Fruit fly (Drosophila melanogaster) whole organism, embryonic: Measurements from ENCODE around the gene CG34251.

Experiments
- Bdp1 ChIP-seq: fragments of 200-800 bp; sonication (Bioruptor generic); optimal IDR thresholded peaks from 3 replicates; lab custom pipeline; 2016; ENCODE audit warnings: missing biosample characterization, missing genetic modification characterization
- Blimp-1 ChIP-seq: fragments of 200-800 bp; sonication (Bioruptor generic); optimal IDR thresholded peaks from 3 replicates; lab custom pipeline; 2018; ENCODE audit warnings: missing biosample characterization, missing genetic modification characterization, mild to moderate bottlenecking, moderate library complexity, missing genetic modification reagents
- CG1024 ChIP-seq: fragments of 200-800 bp; sonication (Bioruptor generic); IDR thresholded peaks from 2 replicates; pipeline ENCODE4 v1.3.6; 2022; ENCODE audit warnings: missing biosample characterization, missing genetic modification characterization
- CG1233 ChIP-seq: fragments of 200-800 bp; sonication (Bioruptor generic); optimal IDR thresholded peaks from 4 replicates; lab custom pipeline; 2018; ENCODE audit warnings: missing biosample characterization, mild to moderate bottlenecking, missing genetic modification characterization
- CG13894 ChIP-seq: fragments of 200-800 bp; sonication (Bioruptor generic); optimal IDR thresholded peaks from 3 replicates; lab custom pipeline; 2018; ENCODE audit warnings: missing biosample characterization, mild to moderate bottlenecking, missing genetic modification characterization, moderate library complexity
- CG14965 ChIP-seq: fragments of 200-800 bp; sonication (Bioruptor generic); optimal IDR thresholded peaks from 2 replicates; lab custom pipeline; 2016; ENCODE audit warnings: missing biosample characterization, missing genetic modification characterization, borderline replicate concordance
- CG15601 ChIP-seq: fragments of 200-800 bp; sonication (Bioruptor generic); optimal IDR thresholded peaks from 3 replicates; lab custom pipeline; 2019; ENCODE audit warnings: missing biosample characterization, mild to moderate bottlenecking, missing genetic modification characterization, moderate library complexity
- CG17568 ChIP-seq: fragments of 200-800 bp; sonication (Bioruptor generic); optimal IDR thresholded peaks from 2 replicates; lab custom pipeline; 2018; ENCODE audit warnings: missing biosample characterization, mild to moderate bottlenecking, missing genetic modification characterization, moderate library complexity
- CG17612 ChIP-seq: fragments of 200-800 bp; sonication (Bioruptor generic); IDR thresholded peaks from 2 replicates; pipeline ENCODE4 v1.3.6; 2022; ENCODE audit warnings: missing biosample characterization, missing genetic modification characterization
- CG18476 ChIP-seq: fragments of 200-800 bp; sonication (Bioruptor generic); optimal IDR thresholded peaks from 2 replicates; lab custom pipeline; 2016; ENCODE audit warnings: missing biosample characterization, mild to moderate bottlenecking, missing genetic modification characterization
- CG2875 ChIP-seq: fragments of 200-800 bp; sonication (Bioruptor generic); optimal IDR thresholded peaks from 2 replicates; lab custom pipeline; 2017; ENCODE audit warnings: missing biosample characterization, mild to moderate bottlenecking, missing genetic modification characterization, missing genetic modification reagents
- CG4424 ChIP-seq: fragments of 200-800 bp; sonication (Bioruptor generic); optimal IDR thresholded peaks from 3 replicates; lab custom pipeline; 2016; ENCODE audit warnings: missing biosample characterization, missing genetic modification characterization
- CG5180 ChIP-seq: fragments of 200-800 bp; sonication (Bioruptor generic); optimal IDR thresholded peaks from 3 replicates; lab custom pipeline; 2017; ENCODE audit warnings: missing biosample characterization, missing genetic modification characterization, mild to moderate bottlenecking, moderate library complexity, missing genetic modification reagents
- CG5245 ChIP-seq: fragments of 200-800 bp; sonication (Bioruptor generic); optimal IDR thresholded peaks from 3 replicates; lab custom pipeline; 2016; ENCODE audit warnings: missing biosample characterization, missing genetic modification characterization
- CG6654 ChIP-seq: fragments of 200-800 bp; sonication (Bioruptor generic); optimal IDR thresholded peaks from 2 replicates; lab custom pipeline; 2017; ENCODE audit warnings: missing biosample characterization, mild to moderate bottlenecking, missing genetic modification characterization
- CG7786 ChIP-seq: fragments of 200-800 bp; sonication (Bioruptor generic); optimal IDR thresholded peaks from 2 replicates; lab custom pipeline; 2016; ENCODE audit warnings: missing biosample characterization, missing genetic modification characterization
- CG7928 ChIP-seq: fragments of 200-800 bp; sonication (Bioruptor generic); optimal IDR thresholded peaks from 2 replicates; lab custom pipeline; 2017; ENCODE audit warnings: missing biosample characterization, mild to moderate bottlenecking, missing genetic modification characterization
- CkIIα-i1 ChIP-seq: fragments of 200-800 bp; sonication (Bioruptor generic); IDR thresholded peaks from 2 replicates; pipeline ENCODE4 v1.3.6; 2022; ENCODE audit warnings: missing biosample characterization, missing genetic modification characterization
- Dbx ChIP-seq: fragments of 200-800 bp; sonication (Bioruptor generic); IDR thresholded peaks from 3 replicates; pipeline ENCODE4 v1.3.6; 2022; ENCODE audit warnings: missing biosample characterization, missing genetic modification characterization
- Dfd ChIP-seq, 2 experiments: fragments of >200 bp; optimal IDR thresholded peaks; 2 replicates each; lab custom pipeline; 2017; ENCODE audit warnings: missing biosample characterization in 2 of 2, missing genetic modification characterization in 2 of 2
- Dp ChIP-seq: fragments of 200-800 bp; sonication (Bioruptor generic); optimal IDR thresholded peaks from 2 replicates; lab custom pipeline; 2018; ENCODE audit warnings: missing biosample characterization, mild to moderate bottlenecking, missing genetic modification characterization, moderate library complexity
- H15 ChIP-seq: fragments of 200-800 bp; sonication (Bioruptor generic); IDR thresholded peaks from 3 replicates; pipeline ENCODE4 v1.3.6; 2022; ENCODE audit warnings: missing biosample characterization, missing genetic modification characterization
- HLH3B ChIP-seq: fragments of 200-800 bp; sonication (Bioruptor generic); IDR thresholded peaks from 2 replicates; pipeline ENCODE4 v1.3.6; 2022; ENCODE audit warnings: missing biosample characterization, missing genetic modification characterization
- Hmr ChIP-seq: fragments of 200-800 bp; sonication (Bioruptor generic); optimal IDR thresholded peaks from 3 replicates; lab custom pipeline; 2017; ENCODE audit warnings: mild to moderate bottlenecking, missing biosample characterization, missing genetic modification reagents, missing genetic modification characterization
- NFAT ChIP-seq: fragments of 200-800 bp; sonication (Bioruptor generic); IDR thresholded peaks from 2 replicates; pipeline ENCODE4 v1.3.6; 2022; ENCODE audit warnings: missing biosample characterization, missing genetic modification characterization
- Optix ChIP-seq: fragments of 200-800 bp; sonication (Bioruptor generic); IDR thresholded peaks from 3 replicates; pipeline ENCODE4 v1.3.6; 2022; ENCODE audit warnings: missing biosample characterization, missing genetic modification characterization
- Rfx ChIP-seq: fragments of 200-800 bp; sonication (Bioruptor generic); IDR thresholded peaks from 2 replicates; pipeline ENCODE4 v1.3.6; 2022; ENCODE audit warnings: missing biosample characterization, missing genetic modification characterization
- Side ChIP-seq: fragments of 200-800 bp; sonication (Bioruptor generic); optimal IDR thresholded peaks from 2 replicates; lab custom pipeline; 2016; ENCODE audit warnings: missing biosample characterization, missing genetic modification characterization
- Six4 ChIP-seq: fragments of 200-800 bp; sonication (Bioruptor generic); optimal IDR thresholded peaks from 2 replicates; lab custom pipeline; 2016; ENCODE audit warnings: missing biosample characterization, missing genetic modification characterization
- Sox100B ChIP-seq: fragments of 200-800 bp; sonication (Bioruptor generic); optimal IDR thresholded peaks from 3 replicates; lab custom pipeline; 2018; ENCODE audit warnings: missing biosample characterization, mild to moderate bottlenecking, missing genetic modification characterization
- Sry-β ChIP-seq: fragments of 200-800 bp; sonication (Bioruptor generic); optimal IDR thresholded peaks from 2 replicates; lab custom pipeline; 2018; ENCODE audit warnings: missing biosample characterization, mild to moderate bottlenecking, missing genetic modification characterization, moderate library complexity
- Vsx1 ChIP-seq: fragments of 200-800 bp; sonication (Bioruptor generic); optimal IDR thresholded peaks from 2 replicates; lab custom pipeline; 2017; ENCODE audit warnings: missing biosample characterization, mild to moderate bottlenecking, missing genetic modification characterization, missing genetic modification reagents
- ac ChIP-seq: fragments of 200-800 bp; sonication (Bioruptor generic); optimal IDR thresholded peaks from 3 replicates; lab custom pipeline; 2017; ENCODE audit warnings: missing biosample characterization, mild to moderate bottlenecking, missing genetic modification characterization
- ara ChIP-seq: fragments of 200-800 bp; sonication (Bioruptor generic); IDR thresholded peaks from 2 replicates; pipeline ENCODE4 v1.3.6; 2022; ENCODE audit warnings: missing biosample characterization, missing genetic modification characterization
- bbx ChIP-seq: fragments of 200-800 bp; sonication (Bioruptor generic); IDR thresholded peaks from 2 replicates; pipeline ENCODE4 v1.3.6; 2022; ENCODE audit warnings: missing biosample characterization, missing genetic modification characterization; ENCODE audit not compliant: partially characterized antibody
- bcd ChIP-seq: fragments of 200-800 bp; sonication (Bioruptor generic); optimal IDR thresholded peaks from 2 replicates; lab custom pipeline; 2017; ENCODE audit warnings: missing biosample characterization, mild to moderate bottlenecking, missing genetic modification characterization
- ftz-f1 ChIP-seq: fragments of 200-800 bp; sonication (Bioruptor generic); optimal IDR thresholded peaks from 2 replicates; lab custom pipeline; 2016; ENCODE audit warnings: missing biosample characterization, missing genetic modification characterization
- kni ChIP-seq: fragments of 200-800 bp; sonication (Bioruptor generic); optimal IDR thresholded peaks from 3 replicates; lab custom pipeline; 2017; ENCODE audit warnings: mild to moderate bottlenecking, missing biosample characterization, missing genetic modification reagents, missing genetic modification characterization
- lab ChIP-seq: fragments of 200-800 bp; sonication (Bioruptor generic); optimal IDR thresholded peaks from 3 replicates; lab custom pipeline; 2017; ENCODE audit warnings: missing biosample characterization, missing genetic modification characterization, mild to moderate bottlenecking, moderate library complexity, missing genetic modification reagents
- lov ChIP-seq, 2 experiments: fragments of 200-800 bp in 1 of 2; fragments of >200 bp in 1 of 2; sonication (Bioruptor generic) in 1 of 2; IDR thresholded peaks in 1 of 2; optimal IDR thresholded peaks in 1 of 2; 2 replicates in 1 of 2; 3 replicates in 1 of 2; pipeline versions ENCODE4 v1.3.6 to Lab custom; 2017 to 2022; ENCODE audit warnings: missing biosample characterization in 1 of 2, missing genetic modification characterization in 1 of 2
- luna ChIP-seq: fragments of 200-800 bp; sonication (Bioruptor generic); optimal IDR thresholded peaks from 2 replicates; lab custom pipeline; 2016; ENCODE audit warnings: missing biosample characterization, missing genetic modification characterization
- nau ChIP-seq: fragments of 200-800 bp; sonication (Bioruptor generic); optimal IDR thresholded peaks from 3 replicates; lab custom pipeline; 2017; ENCODE audit warnings: missing biosample characterization, mild to moderate bottlenecking, missing genetic modification characterization, missing genetic modification reagents
- row ChIP-seq: fragments of 200-800 bp; sonication (Bioruptor generic); IDR thresholded peaks from 3 replicates; pipeline ENCODE4 v1.3.6; 2022; ENCODE audit warnings: missing biosample characterization, missing genetic modification characterization
- salm ChIP-seq: fragments of 200-800 bp; sonication (Bioruptor generic); optimal IDR thresholded peaks from 2 replicates; lab custom pipeline; 2018; ENCODE audit warnings: missing biosample characterization, mild to moderate bottlenecking, missing genetic modification characterization
- scrt ChIP-seq: fragments of 200-800 bp; sonication (Bioruptor generic); optimal IDR thresholded peaks from 2 replicates; lab custom pipeline; 2018; ENCODE audit warnings: missing biosample characterization, mild to moderate bottlenecking, missing genetic modification characterization, moderate library complexity
- seq ChIP-seq: fragments of 200-800 bp; sonication (Bioruptor generic); IDR thresholded peaks from 2 replicates; pipeline ENCODE4 v1.3.6; 2022; ENCODE audit warnings: missing biosample characterization, missing genetic modification characterization
- unpg ChIP-seq: fragments of 200-800 bp; sonication (Bioruptor generic); optimal IDR thresholded peaks from 3 replicates; lab custom pipeline; 2018; ENCODE audit warnings: missing biosample characterization, mild to moderate bottlenecking, missing genetic modification characterization, moderate library complexity

CG34251 gene

dm6 chr3L:17652878-17653700, 18.3 kb upstream of the CG34251 start:
- TF ChIP-seq CG17612 (peak; percentile 58; the same call in 1 of the 2 replicates), CG6654 (GFP tag; lab: Kevin White, UChicago) (peak; percentile 14), NFAT (GFP tag; lab: Robert Waterston, UW) (peak; percentile 77; the same call in 1 of the 2 replicates), CG15601 (tag; lab: Kevin White, UChicago) (peak; percentile 12), Sry-β (GFP tag; lab: Kevin White, UChicago) (peak; percentile 5), CG18476 (peak; percentile 12), Side (GFP tag; lab: Kevin White, UChicago) (peak; percentile 76), CG14965 (GFP tag; lab: Kevin White, UChicago) (peak; percentile 29), CG13894 (tag; lab: Kevin White, UChicago) (peak; percentile 59), ftz-f1 (peak; percentile 2), Rfx (GFP tag; lab: Robert Waterston, UW) (peak; percentile 85), nau (GFP tag; lab: Kevin White, UChicago) (peak; percentile 82), CG5245 (GFP tag; lab: Kevin White, UChicago) (peak; percentile 29), bcd (peak; percentile 81), kni (GFP tag; lab: Kevin White, UChicago) (peak; percentile 94), lab (GFP tag; lab: Kevin White, UChicago) (peak; percentile 91), Six4 (GFP tag; lab: Kevin White, UChicago) (peak; percentile 13), Optix (GFP tag; lab: Robert Waterston, UW) (no peak), HLH3B (GFP tag; lab: Robert Waterston, UW) (peak; percentile 69; the same call in 1 of the 2 replicates), bbx (GFP tag; lab: Robert Waterston, UW) (0 out of 2 replicates have a peak, but pooled peaks have one; percentile 28), CG1024 (peak; percentile 77), CG7928 (GFP tag; lab: Kevin White, UChicago) (peak; percentile 52), Hmr (GFP tag; lab: Kevin White, UChicago) (peak; percentile 59), CG17568 (GFP tag; lab: Kevin White, UChicago) (peak; percentile 66), luna (GFP tag; lab: Kevin White, UChicago) (peak; percentile 52), Dbx (peak; percentile 88), CG7786 (GFP tag; lab: Kevin White, UChicago) (no peak), lov (optimal IDR thresholded peaks at IDR 0.05; lab: Kevin White, UChicago) (no peak), lov (GFP tag; IDR thresholded peaks at IDR 0.05; lab: Robert Waterston, UW) (peak; percentile 86), Sox100B (peak; percentile 67), Bdp1 (GFP tag; lab: Kevin White, UChicago) (no peak), CG4424 (GFP tag; lab: Kevin White, UChicago) (peak; percentile 44), scrt (GFP tag; lab: Kevin White, UChicago) (peak; percentile 40), seq (GFP tag; lab: Robert Waterston, UW) (0 out of 2 replicates have a peak, but pooled peaks have one; percentile 15), H15 (GFP tag; lab: Robert Waterston, UW) (peak; percentile 64), CG5180 (GFP tag; lab: Kevin White, UChicago) (peak; percentile 64), salm (tag; lab: Kevin White, UChicago) (no peak), CG2875 (GFP tag; lab: Kevin White, UChicago) (peak; percentile 75), Blimp-1 (peak; percentile 67), ac (peak; percentile 93), Dp (GFP tag; lab: Kevin White, UChicago) (no peak), Dfd (GFP tag; optimal IDR thresholded peaks at IDR 0.05; lab: Kevin White, UChicago) (no peak), ara (GFP tag; lab: Robert Waterston, UW) (peak; percentile 86), Vsx1 (GFP tag; lab: Kevin White, UChicago) (peak; percentile 79), row (GFP tag; lab: Robert Waterston, UW) (peak; percentile 26; the same call in 1 of the 3 replicates), CG1233 (GFP tag; lab: Kevin White, UChicago) (peak; percentile 2), unpg (GFP tag; lab: Kevin White, UChicago) (peak; percentile 27), CkIIα-i1 (GFP tag; lab: Robert Waterston, UW) (no peak; the same call in 1 of the 2 replicates)
